Worm (Caenorhabditis elegans) whole organism, early embryonic: ENCODE measurements around the gene Y62H9A.10.

Experiments used
- B0310.2 ChIP-seq: sonication (generic microtip); optimal IDR thresholded peaks from 2 replicates; lab custom pipeline; 2016; ENCODE audit warnings: mild to moderate bottlenecking, missing genetic modification characterization, missing compliant biosample characterization
- F13C5.2 ChIP-seq: sonication (generic microtip); optimal IDR thresholded peaks from 2 replicates; lab custom pipeline; 2017; ENCODE audit warnings: mild to moderate bottlenecking, missing genetic modification characterization, inconsistent platforms, missing compliant biosample characterization
- aly-1 ChIP-seq: sonication (generic microtip); optimal IDR thresholded peaks from 2 replicates; lab custom pipeline; 2016; ENCODE audit warnings: missing genetic modification characterization, missing compliant biosample characterization
- ama-1 ChIP-seq: fragments of 150-350 bp; optimal IDR thresholded peaks from 2 replicates; lab custom pipeline; 2014
- ceh-13 ChIP-seq: fragments of 200-800 bp; sonication (Bioruptor generic); optimal IDR thresholded peaks from 2 replicates; lab custom pipeline; 2018; ENCODE audit warnings: mild to moderate bottlenecking, missing genetic modification characterization, missing compliant biosample characterization
- ceh-36 ChIP-seq: sonication (generic microtip); optimal IDR thresholded peaks from 2 replicates; lab custom pipeline; 2016; ENCODE audit warnings: missing genetic modification characterization, inconsistent platforms, missing compliant biosample characterization
- ets-7 ChIP-seq: sonication (generic microtip); optimal IDR thresholded peaks from 2 replicates; lab custom pipeline; 2016; ENCODE audit warnings: missing genotype, missing genetic modification characterization, missing compliant biosample characterization
- flt-1 ChIP-seq: fragments of 200-800 bp; sonication (Bioruptor generic); IDR thresholded peaks from 2 replicates; pipeline ENCODE4 v1.3.6; 2022; ENCODE audit warnings: missing genetic modification characterization, missing compliant biosample characterization
- hmbx-1 ChIP-seq: sonication (generic microtip); optimal IDR thresholded peaks from 2 replicates; lab custom pipeline; 2016; ENCODE audit warnings: mild to moderate bottlenecking, missing genetic modification characterization, missing compliant biosample characterization
- hmg-4 ChIP-seq: fragments of 200-800 bp; sonication (Bioruptor generic); optimal IDR thresholded peaks from 2 replicates; lab custom pipeline; 2018; ENCODE audit warnings: mild to moderate bottlenecking, missing genetic modification characterization, missing compliant biosample characterization
- hnd-1 ChIP-seq: sonication (generic microtip); optimal IDR thresholded peaks from 2 replicates; lab custom pipeline; 2016; ENCODE audit warnings: missing genetic modification characterization, missing compliant biosample characterization
- pes-1 ChIP-seq: fragments of 200-800 bp; sonication (Bioruptor generic); IDR thresholded peaks from 2 replicates; pipeline ENCODE4 v1.3.6; 2022; ENCODE audit warnings: missing genetic modification reagents, missing genetic modification characterization, missing compliant biosample characterization
- scrt-1 ChIP-seq: fragments of 200-800 bp; sonication (Bioruptor generic); IDR thresholded peaks from 2 replicates; pipeline ENCODE4 v1.3.6; 2022; ENCODE audit warnings: missing genetic modification characterization, missing compliant biosample characterization
- sea-1 ChIP-seq: fragments of 200-800 bp; sonication (Bioruptor generic); conservative IDR thresholded peaks from 2 replicates; pipeline ENCODE4 v1.3.6; 2022; ENCODE audit warnings: missing genetic modification characterization, missing compliant biosample characterization
- tbx-11 ChIP-seq: fragments of 200-800 bp; sonication (Bioruptor generic); IDR thresholded peaks from 2 replicates; pipeline ENCODE4 v1.3.6; 2022; ENCODE audit warnings: missing genetic modification characterization, missing compliant biosample characterization
- tbx-37 ChIP-seq: fragments of 200-800 bp; sonication (Bioruptor generic); conservative IDR thresholded peaks from 2 replicates; pipeline ENCODE4 v1.3.6; 2022; ENCODE audit warnings: missing genetic modification reagents, missing genetic modification characterization, missing compliant biosample characterization
- tra-4 ChIP-seq: sonication (generic microtip); optimal IDR thresholded peaks from 2 replicates; lab custom pipeline; 2017; ENCODE audit warnings: missing genetic modification characterization, missing compliant biosample characterization

The Y62H9A.10 gene

ce11 chrX:11933547-11933946 is 31.0 kb upstream of the Y62H9A.10 start:
- TF ChIP-seq tra-4 (tag; lab: Kevin White, UChicago) (no peak), ama-1 (no peak), ets-7 (tag; lab: Kevin White, UChicago) (no peak), hnd-1 (tag; lab: Kevin White, UChicago) (no peak), pes-1 (no peak), hmbx-1 (tag; lab: Kevin White, UChicago) (no peak), scrt-1 (GFP tag; lab: Robert Waterston, UW) (no peak), flt-1 (GFP tag; lab: Robert Waterston, UW) (no peak), ceh-13 (GFP tag; lab: Kevin White, UChicago) (no peak), aly-1 (tag; lab: Kevin White, UChicago) (no peak), tbx-11 (GFP tag; lab: Robert Waterston, UW) (no peak), tbx-37 (GFP tag; lab: Robert Waterston, UW) (no peak), F13C5.2 (tag; lab: Kevin White, UChicago) (no peak), sea-1 (GFP tag; lab: Robert Waterston, UW) (no peak), hmg-4 (GFP tag; lab: Kevin White, UChicago) (no peak)

ce11 chrX:11931559-11931958 is 29.0 kb upstream of the Y62H9A.10 start, which contains the start of gene dot-1.4:
dot-1.4 (minus strand) TSS chrX:11931659.
- TF ChIP-seq tra-4 (tag; lab: Kevin White, UChicago): no peak
- no peak for TF ChIP-seq ceh-13 (GFP tag; lab: Kevin White, UChicago)
- no peak for TF ChIP-seq ama-1
- no peak for TF ChIP-seq hmg-4 (GFP tag; lab: Kevin White, UChicago)
- no peak for TF ChIP-seq ceh-36
- no peak for TF ChIP-seq F13C5.2 (tag; lab: Kevin White, UChicago)
- no peak for TF ChIP-seq scrt-1 (GFP tag; lab: Robert Waterston, UW)
- no peak for TF ChIP-seq aly-1 (tag; lab: Kevin White, UChicago)
- TF ChIP-seq tbx-11 (GFP tag; lab: Robert Waterston, UW): no peak
- no peak for TF ChIP-seq hmbx-1 (tag; lab: Kevin White, UChicago)

- no peak for TF ChIP-seq tbx-11 (GFP tag; lab: Robert Waterston, UW)
- TF ChIP-seq flt-1 (GFP tag; lab: Robert Waterston, UW): no peak
- TF ChIP-seq scrt-1 (GFP tag; lab: Robert Waterston, UW): no peak
- no peak for TF ChIP-seq F13C5.2 (tag; lab: Kevin White, UChicago)
- TF ChIP-seq ets-7 (tag; lab: Kevin White, UChicago): no peak
- TF ChIP-seq B0310.2: no peak
Observed at ce11 chrX:11927585-11927984, 25.0 kb upstream of the Y62H9A.10 start, which contains the start of gene F55G7.4. F55G7.4 (plus strand) TSS chrX:11927885.

- TF ChIP-seq ama-1: no peak
- no peak for TF ChIP-seq F13C5.2 (tag; lab: Kevin White, UChicago)
- TF ChIP-seq B0310.2: no peak
- no peak for TF ChIP-seq sea-1 (GFP tag; lab: Robert Waterston, UW)
- TF ChIP-seq pes-1: no peak
- no peak for TF ChIP-seq ceh-36
- no peak for TF ChIP-seq aly-1 (tag; lab: Kevin White, UChicago)
- TF ChIP-seq scrt-1 (GFP tag; lab: Robert Waterston, UW): no peak
- no peak for TF ChIP-seq hmbx-1 (tag; lab: Kevin White, UChicago)
- no peak for TF ChIP-seq tra-4 (tag; lab: Kevin White, UChicago)
- TF ChIP-seq tbx-37 (GFP tag; lab: Robert Waterston, UW): no peak
- no peak for TF ChIP-seq ets-7 (tag; lab: Kevin White, UChicago)
- no peak for TF ChIP-seq ceh-13 (GFP tag; lab: Kevin White, UChicago)
- TF ChIP-seq hnd-1 (tag; lab: Kevin White, UChicago): no peak
- no peak for TF ChIP-seq flt-1 (GFP tag; lab: Robert Waterston, UW)
- no peak for TF ChIP-seq tbx-11 (GFP tag; lab: Robert Waterston, UW)
- TF ChIP-seq hmg-4 (GFP tag; lab: Kevin White, UChicago): no peak
Observed at ce11 chrX:11925243-11925642, 22.7 kb upstream of the Y62H9A.10 start.

- no peak for TF ChIP-seq hmg-4 (GFP tag; lab: Kevin White, UChicago)
- no peak for TF ChIP-seq ceh-36
Observed at ce11 chrX:11924158-11924557, 21.6 kb upstream of the Y62H9A.10 start, which contains the start of gene F55G7.1. F55G7.1 (plus strand) TSS chrX:11924433.

ce11 chrX:11920723-11921283 is 18.2 kb upstream of the Y62H9A.10 start, which contains the start of gene Y62H9A.14:
Y62H9A.14 (plus strand) TSS chrX:11921233.
- TF ChIP-seq aly-1 (tag; lab: Kevin White, UChicago) (no peak), tbx-11 (GFP tag; lab: Robert Waterston, UW) (no peak), hnd-1 (tag; lab: Kevin White, UChicago) (no peak), pes-1 (no peak), flt-1 (GFP tag; lab: Robert Waterston, UW) (no peak), tbx-37 (GFP tag; lab: Robert Waterston, UW) (no peak), B0310.2 (no peak), hmbx-1 (tag; lab: Kevin White, UChicago) (no peak), F13C5.2 (tag; lab: Kevin White, UChicago) (no peak), ceh-36 (no peak), hmg-4 (GFP tag; lab: Kevin White, UChicago) (no peak), sea-1 (GFP tag; lab: Robert Waterston, UW) (no peak)

ce11 chrX:11917994-11918393 is 15.4 kb upstream of the Y62H9A.10 start, which contains the start of gene Y62H9A.16:
Y62H9A.16 (plus strand) TSS chrX:11918294.
- no peak for TF ChIP-seq ceh-36
- TF ChIP-seq ama-1: no peak
- no peak for TF ChIP-seq sea-1 (GFP tag; lab: Robert Waterston, UW)
- TF ChIP-seq ceh-13 (GFP tag; lab: Kevin White, UChicago): no peak
- TF ChIP-seq tra-4 (tag; lab: Kevin White, UChicago): no peak
- TF ChIP-seq hmbx-1 (tag; lab: Kevin White, UChicago): no peak
- TF ChIP-seq tbx-11 (GFP tag; lab: Robert Waterston, UW): no peak
- no peak for TF ChIP-seq pes-1
- no peak for TF ChIP-seq scrt-1 (GFP tag; lab: Robert Waterston, UW)
- TF ChIP-seq hnd-1 (tag; lab: Kevin White, UChicago): no peak
